Fruit fly (Drosophila melanogaster) whole organism, embryonic: Measurements from ENCODE around the gene Ndae1.
A peak's percentile ranks its signal among the peaks of the same experiment; 100 is the strongest.

Experiments used
- CG11456 ChIP-seq: fragments of 200-800 bp; sonication (Bioruptor generic); IDR thresholded peaks from 3 replicates; pipeline ENCODE4 v1.3.6; 2022; ENCODE audit warnings: missing biosample characterization, missing genetic modification characterization
- CG12744 ChIP-seq: fragments of 200-800 bp; sonication (Bioruptor generic); optimal IDR thresholded peaks from 2 replicates; lab custom pipeline; 2016; ENCODE audit warnings: missing biosample characterization, missing genetic modification characterization
- CG12942 ChIP-seq: fragments of 200-800 bp; sonication (Bioruptor generic); optimal IDR thresholded peaks from 3 replicates; lab custom pipeline; 2016; ENCODE audit warnings: missing biosample characterization, missing genetic modification characterization
- CG15073 ChIP-seq: fragments of 200-800 bp; sonication (Bioruptor generic); optimal IDR thresholded peaks from 2 replicates; lab custom pipeline; 2016; ENCODE audit warnings: missing biosample characterization, missing genetic modification characterization
- CG15514 ChIP-seq: fragments of 200-800 bp; sonication (Bioruptor generic); optimal IDR thresholded peaks from 3 replicates; lab custom pipeline; 2017; ENCODE audit warnings: missing biosample characterization, missing genetic modification characterization, mild to moderate bottlenecking, moderate library complexity, missing genetic modification reagents
- CG15601 ChIP-seq: fragments of 200-800 bp; sonication (Bioruptor generic); optimal IDR thresholded peaks from 3 replicates; lab custom pipeline; 2019; ENCODE audit warnings: missing biosample characterization, mild to moderate bottlenecking, missing genetic modification characterization, moderate library complexity
- CG17328 ChIP-seq: fragments of 200-800 bp; sonication (Bioruptor generic); IDR thresholded peaks from 2 replicates; pipeline ENCODE4 v1.3.6; 2022; ENCODE audit warnings: missing biosample characterization, missing genetic modification characterization
- CG2875 ChIP-seq: fragments of 200-800 bp; sonication (Bioruptor generic); optimal IDR thresholded peaks from 2 replicates; lab custom pipeline; 2017; ENCODE audit warnings: missing biosample characterization, mild to moderate bottlenecking, missing genetic modification characterization, missing genetic modification reagents
- CG3065 ChIP-seq: fragments of 200-800 bp; sonication (Bioruptor generic); optimal IDR thresholded peaks from 2 replicates; lab custom pipeline; 2016; ENCODE audit warnings: missing biosample characterization, missing genetic modification characterization
- CG33557 ChIP-seq: fragments of 200-800 bp; sonication (Bioruptor generic); optimal IDR thresholded peaks from 2 replicates; lab custom pipeline; 2019; ENCODE audit warnings: missing biosample characterization, mild to moderate bottlenecking, missing genetic modification characterization, moderate library complexity
- CG34376 ChIP-seq: fragments of 200-800 bp; sonication (Bioruptor generic); optimal IDR thresholded peaks from 2 replicates; lab custom pipeline; 2018; ENCODE audit warnings: missing biosample characterization, mild to moderate bottlenecking, missing genetic modification characterization
- CG3995 ChIP-seq: fragments of 200-800 bp; sonication (Bioruptor generic); optimal IDR thresholded peaks from 3 replicates; lab custom pipeline; 2016; ENCODE audit warnings: missing biosample characterization, missing genetic modification characterization
- CG4707 ChIP-seq: fragments of 200-800 bp; sonication (Bioruptor generic); optimal IDR thresholded peaks from 2 replicates; lab custom pipeline; 2018; ENCODE audit warnings: missing biosample characterization, mild to moderate bottlenecking, missing genetic modification characterization, moderate library complexity
- CG5245 ChIP-seq: fragments of 200-800 bp; sonication (Bioruptor generic); optimal IDR thresholded peaks from 3 replicates; lab custom pipeline; 2016; ENCODE audit warnings: missing biosample characterization, missing genetic modification characterization
- CG6791 ChIP-seq: fragments of 200-800 bp; sonication (Bioruptor generic); IDR thresholded peaks from 3 replicates; pipeline ENCODE4 v1.3.6; 2022; ENCODE audit warnings: missing biosample characterization, missing genetic modification characterization; ENCODE audit not compliant: partially characterized antibody
- Deaf1 ChIP-seq: fragments of 200-800 bp; optimal IDR thresholded peaks from 3 replicates; lab custom pipeline; 2019; ENCODE audit warnings: missing biosample characterization, mild to moderate bottlenecking, missing genetic modification characterization, moderate library complexity
- E2f1 ChIP-seq: fragments of 200-800 bp; sonication (Bioruptor generic); IDR thresholded peaks from 2 replicates; pipeline ENCODE4 v1.3.6; 2022; ENCODE audit warnings: missing biosample characterization, missing genetic modification characterization
- ERR ChIP-seq: fragments of 200-800 bp; sonication (Bioruptor generic); optimal IDR thresholded peaks from 2 replicates; lab custom pipeline; 2016; ENCODE audit warnings: missing biosample characterization, missing genetic modification characterization
- Eip74EF ChIP-seq, 2 experiments: fragments of 200-800 bp in 1 of 2; fragments of >200 bp in 1 of 2; sonication (Bioruptor generic) in 1 of 2; optimal IDR thresholded peaks; 2 replicates each; lab custom pipeline; 2017 to 2019; ENCODE audit warnings: missing biosample characterization in 2 of 2, missing genetic modification characterization in 2 of 2, mild to moderate bottlenecking in 1 of 2, moderate library complexity in 1 of 2
- Fer2 ChIP-seq: fragments of 200-800 bp; sonication (Bioruptor generic); optimal IDR thresholded peaks from 2 replicates; lab custom pipeline; 2018; ENCODE audit warnings: missing biosample characterization, mild to moderate bottlenecking, missing genetic modification characterization, moderate library complexity
- HLH54F ChIP-seq: fragments of 200-800 bp; sonication (Bioruptor generic); optimal IDR thresholded peaks from 3 replicates; lab custom pipeline; 2016; ENCODE audit warnings: missing biosample characterization, missing genetic modification characterization
- Hand ChIP-seq: fragments of 200-800 bp; sonication (Bioruptor generic); optimal IDR thresholded peaks from 2 replicates; lab custom pipeline; 2017; ENCODE audit warnings: mild to moderate bottlenecking, missing biosample characterization, missing genetic modification reagents, missing genetic modification characterization
- Hmr ChIP-seq: fragments of 200-800 bp; sonication (Bioruptor generic); optimal IDR thresholded peaks from 3 replicates; lab custom pipeline; 2017; ENCODE audit warnings: mild to moderate bottlenecking, missing biosample characterization, missing genetic modification reagents, missing genetic modification characterization
- Lim3 ChIP-seq: fragments of 200-800 bp; sonication (Bioruptor generic); IDR thresholded peaks from 2 replicates; pipeline ENCODE4 v1.3.6; 2022; ENCODE audit warnings: missing biosample characterization, missing genetic modification characterization
- Neu2 ChIP-seq: fragments of 200-800 bp; sonication (Bioruptor generic); optimal IDR thresholded peaks from 3 replicates; lab custom pipeline; 2016; ENCODE audit warnings: missing biosample characterization, missing genetic modification characterization, borderline replicate concordance
- Pdp1 ChIP-seq, 2 experiments: fragments of 200-800 bp; sonication (Bioruptor generic); optimal IDR thresholded peaks; 3 replicates each; lab custom pipeline; 2016; ENCODE audit warnings: missing biosample characterization in 2 of 2, missing genetic modification characterization in 2 of 2, mild to moderate bottlenecking in 1 of 2, moderate library complexity in 1 of 2
- Scr ChIP-seq: fragments of 200-800 bp; sonication (Bioruptor generic); IDR thresholded peaks from 2 replicates; pipeline ENCODE4 v1.3.6; 2022; ENCODE audit warnings: missing biosample characterization, missing genetic modification characterization; ENCODE audit not compliant: partially characterized antibody
- Sin3A ChIP-seq: fragments of >200 bp; optimal IDR thresholded peaks from 2 replicates; lab custom pipeline; 2018
- Spps ChIP-seq: fragments of 200-800 bp; sonication (Bioruptor generic); optimal IDR thresholded peaks from 2 replicates; lab custom pipeline; 2018; ENCODE audit warnings: missing biosample characterization, mild to moderate bottlenecking, missing genetic modification characterization
- Stat92E ChIP-seq, 3 experiments: fragments of >200 bp in 2 of 3; fragments of 200-800 bp in 1 of 3; sonication (Bioruptor generic) in 1 of 3; optimal IDR thresholded peaks; 2 replicates each; lab custom pipeline; 2017 to 2019; ENCODE audit warnings: missing biosample characterization in 3 of 3, missing genetic modification characterization in 3 of 3, mild to moderate bottlenecking in 1 of 3, moderate library complexity in 1 of 3
- Taf1 ChIP-seq: fragments of 200-800 bp; sonication (Bioruptor generic); IDR thresholded peaks from 2 replicates; pipeline ENCODE4 v1.3.6; 2022; ENCODE audit warnings: missing biosample characterization, missing genetic modification characterization
- Vsx1 ChIP-seq: fragments of 200-800 bp; sonication (Bioruptor generic); optimal IDR thresholded peaks from 2 replicates; lab custom pipeline; 2017; ENCODE audit warnings: missing biosample characterization, mild to moderate bottlenecking, missing genetic modification characterization, missing genetic modification reagents
- ara ChIP-seq: fragments of 200-800 bp; sonication (Bioruptor generic); IDR thresholded peaks from 2 replicates; pipeline ENCODE4 v1.3.6; 2022; ENCODE audit warnings: missing biosample characterization, missing genetic modification characterization
- cad ChIP-seq: fragments of >200 bp; optimal IDR thresholded peaks from 2 replicates; lab custom pipeline; 2017; ENCODE audit warnings: missing biosample characterization, missing genetic modification characterization
- dan ChIP-seq: fragments of 200-800 bp; sonication (Bioruptor generic); IDR thresholded peaks from 2 replicates; pipeline ENCODE4 v1.3.6; 2022; ENCODE audit warnings: missing biosample characterization, missing genetic modification characterization
- dm ChIP-seq: fragments of 200-800 bp; sonication (Bioruptor generic); optimal IDR thresholded peaks from 3 replicates; lab custom pipeline; 2016; ENCODE audit warnings: missing biosample characterization, missing genetic modification characterization
- eve ChIP-seq, 2 experiments: fragments of >200 bp; optimal IDR thresholded peaks; 2 replicates each; lab custom pipeline; 2017; ENCODE audit warnings: missing biosample characterization in 2 of 2, missing genetic modification characterization in 2 of 2
- fd102C ChIP-seq: fragments of 200-800 bp; sonication (Bioruptor generic); optimal IDR thresholded peaks from 2 replicates; lab custom pipeline; 2018; ENCODE audit warnings: missing biosample characterization, mild to moderate bottlenecking, missing genetic modification characterization, moderate library complexity
- fd3F ChIP-seq: fragments of 200-800 bp; sonication (Bioruptor generic); optimal IDR thresholded peaks from 2 replicates; lab custom pipeline; 2018; ENCODE audit warnings: missing biosample characterization, mild to moderate bottlenecking, missing genetic modification characterization, moderate library complexity
- gem ChIP-seq: fragments of 200-800 bp; sonication (Bioruptor generic); optimal IDR thresholded peaks from 2 replicates; lab custom pipeline; 2019; ENCODE audit warnings: missing biosample characterization, mild to moderate bottlenecking, missing genetic modification characterization, moderate library complexity
- insv ChIP-seq, 2 experiments: fragments of 200-800 bp; sonication (Bioruptor generic); optimal IDR thresholded peaks; 3 replicates each; lab custom pipeline; 2016 to 2018; ENCODE audit warnings: missing biosample characterization in 2 of 2, missing genetic modification characterization in 2 of 2
- lilli ChIP-seq: fragments of 200-800 bp; sonication (Bioruptor generic); optimal IDR thresholded peaks from 3 replicates; lab custom pipeline; 2016; ENCODE audit warnings: missing biosample characterization, missing genetic modification characterization
- p53 ChIP-seq: fragments of 200-800 bp; sonication (Bioruptor generic); optimal IDR thresholded peaks from 2 replicates; lab custom pipeline; 2016; ENCODE audit warnings: missing biosample characterization, missing genetic modification characterization
- peb ChIP-seq: fragments of 200-800 bp; sonication (Bioruptor generic); IDR thresholded peaks from 2 replicates; pipeline ENCODE4 v1.3.6; 2022; ENCODE audit warnings: missing biosample characterization, missing genetic modification characterization
- pho ChIP-seq: fragments of 200-800 bp; sonication (Bioruptor generic); optimal IDR thresholded peaks from 2 replicates; lab custom pipeline; 2016; ENCODE audit warnings: missing biosample characterization, missing genetic modification characterization
- seq ChIP-seq: fragments of 200-800 bp; sonication (Bioruptor generic); IDR thresholded peaks from 2 replicates; pipeline ENCODE4 v1.3.6; 2022; ENCODE audit warnings: missing biosample characterization, missing genetic modification characterization
- sob ChIP-seq: fragments of 200-800 bp; sonication (Bioruptor generic); IDR thresholded peaks from 2 replicates; pipeline ENCODE4 v1.3.6; 2022; ENCODE audit warnings: missing biosample characterization, missing genetic modification characterization
- sug ChIP-seq: fragments of 200-800 bp; optimal IDR thresholded peaks from 2 replicates; lab custom pipeline; 2019; ENCODE audit warnings: missing biosample characterization, mild to moderate bottlenecking, missing genetic modification characterization, moderate library complexity
- tx ChIP-seq: fragments of 200-800 bp; sonication (Bioruptor generic); optimal IDR thresholded peaks from 2 replicates; lab custom pipeline; 2016; ENCODE audit warnings: missing biosample characterization, missing genetic modification characterization
- vvl ChIP-seq: fragments of 200-800 bp; sonication (Bioruptor generic); IDR thresholded peaks from 2 replicates; pipeline ENCODE4 v1.3.6; 2022; ENCODE audit warnings: missing biosample characterization, missing genetic modification characterization
- zfh1 ChIP-seq: fragments of 200-800 bp; sonication (Bioruptor generic); IDR thresholded peaks from 3 replicates; pipeline ENCODE4 v1.3.6; 2022; ENCODE audit warnings: missing biosample characterization, missing genetic modification characterization

Ndae1 gene

dm6 chr2L:7294964-7295363 lies 45.8 kb upstream of the Ndae1 start (continued):
- TF ChIP-seq Eip74EF (GFP tag; optimal IDR thresholded peaks at IDR 0.05; lab: Kevin White, UChicago) (no peak), CG12744 (GFP tag; lab: Kevin White, UChicago) (no peak), CG11456 (no peak), ERR (GFP tag; lab: Kevin White, UChicago) (no peak), Lim3 (GFP tag; lab: Robert Waterston, UW) (no peak), dm (GFP tag; lab: Kevin White, UChicago) (no peak), peb (GFP tag; lab: Robert Waterston, UW) (0 out of 2 replicates have a peak, but pooled peaks have one; percentile 12), Hmr (GFP tag; lab: Kevin White, UChicago) (no peak), Hand (GFP tag; lab: Kevin White, UChicago) (no peak), insv (GFP tag; optimal IDR thresholded peaks at IDR 0.05; lab: Kevin White, UChicago) (no peak), vvl (GFP tag; lab: Robert Waterston, UW) (no peak), Deaf1 (tag; lab: Kevin White, UChicago) (no peak), CG15514 (GFP tag; lab: Kevin White, UChicago) (no peak), Sin3A (lab: Kevin White, UChicago) (no peak), E2f1 (no peak), CG15601 (tag; lab: Kevin White, UChicago) (no peak), HLH54F (no peak), Neu2 (GFP tag; lab: Kevin White, UChicago) (no peak), seq (GFP tag; lab: Robert Waterston, UW) (no peak), Vsx1 (GFP tag; lab: Kevin White, UChicago) (no peak), pho (GFP tag; lab: Kevin White, UChicago) (no peak), zfh1 (GFP tag; lab: Robert Waterston, UW) (0 out of 3 replicates have a peak, but pooled peaks have one; percentile 18), CG12942 (GFP tag; lab: Kevin White, UChicago) (no peak), CG15073 (GFP tag; lab: Kevin White, UChicago) (no peak), p53 (GFP tag; lab: Kevin White, UChicago) (no peak), CG34376 (GFP tag; lab: Kevin White, UChicago) (no peak), Spps (tag; lab: Kevin White, UChicago) (no peak), fd3F (GFP tag; lab: Kevin White, UChicago) (no peak), sob (no peak), Scr (GFP tag; lab: Robert Waterston, UW) (no peak), CG3065 (no peak), CG2875 (GFP tag; lab: Kevin White, UChicago) (peak; percentile 6), fd102C (GFP tag; lab: Kevin White, UChicago) (peak; percentile 30), dan (GFP tag; lab: Robert Waterston, UW) (peak; percentile 9; the same call in 1 of the 2 replicates), Taf1 (GFP tag; lab: Robert Waterston, UW) (no peak), lilli (GFP tag; lab: Kevin White, UChicago) (peak; percentile 43), gem (tag; lab: Kevin White, UChicago) (peak; percentile 71), CG17328 (GFP tag; lab: Robert Waterston, UW) (peak; percentile 62), Stat92E (GFP tag; optimal IDR thresholded peaks at IDR 0.05; lab: Kevin White, UChicago) (no peak), CG5245 (GFP tag; lab: Kevin White, UChicago) (no peak), tx (GFP tag; lab: Kevin White, UChicago) (no peak), Fer2 (no peak), CG33557 (GFP tag; lab: Kevin White, UChicago) (peak; percentile 54), ara (peak; percentile 32; the same call in 1 of the 2 replicates), CG6791 (no peak), sug (tag; lab: Kevin White, UChicago) (no peak), eve (GFP tag; optimal IDR thresholded peaks at IDR 0.05; lab: Kevin White, UChicago) (no peak), cad (GFP tag; lab: Kevin White, UChicago) (no peak), Pdp1 (GFP tag; optimal IDR thresholded peaks at IDR 0.05; lab: Kevin White, UChicago) (no peak), CG3995 (no peak), CG4707 (GFP tag; lab: Kevin White, UChicago) (no peak)
